Worm (Caenorhabditis elegans) whole organism, young adult: ENCODE data around the gene usp-4.

Experiments
- B0019.2 ChIP-seq: fragments of 200-800 bp; sonication (Bioruptor generic); conservative IDR thresholded peaks from 2 replicates; pipeline ENCODE4 v1.3.6; 2022; ENCODE audit warnings: missing genetic modification reagents, missing genetic modification characterization, missing compliant biosample characterization
- C17E4.6 ChIP-seq: fragments of 200-800 bp; sonication (Bioruptor generic); IDR thresholded peaks from 2 replicates; pipeline ENCODE4 v1.3.6; 2022; ENCODE audit warnings: missing genetic modification reagents, missing genetic modification characterization, missing compliant biosample characterization
- D2030.7 ChIP-seq: fragments of 200-800 bp; sonication (Bioruptor generic); IDR thresholded peaks from 2 replicates; pipeline ENCODE4 v1.3.6; 2022; ENCODE audit warnings: missing genetic modification reagents, missing genetic modification characterization, missing compliant biosample characterization
- F33H1.4 ChIP-seq: fragments of 200-800 bp; sonication (Bioruptor generic); IDR thresholded peaks from 2 replicates; pipeline ENCODE4 v1.3.6; 2022; ENCODE audit warnings: missing genetic modification reagents, missing genetic modification characterization, missing compliant biosample characterization
- F39B2.1 ChIP-seq: fragments of 200-800 bp; sonication (Bioruptor generic); IDR thresholded peaks from 2 replicates; pipeline ENCODE4 v1.3.6; 2022; ENCODE audit warnings: missing genetic modification reagents, missing genetic modification characterization, missing compliant biosample characterization
- K12H6.12 ChIP-seq: fragments of 200-800 bp; sonication (Bioruptor generic); optimal IDR thresholded peaks from 2 replicates; lab custom pipeline; 2018; ENCODE audit warnings: mild to moderate bottlenecking, missing genetic modification characterization, missing compliant biosample characterization
- T26A5.8 ChIP-seq: sonication (generic microtip); optimal IDR thresholded peaks from 2 replicates; lab custom pipeline; 2016; ENCODE audit warnings: missing genetic modification characterization, missing compliant biosample characterization
- Y79H2A.3 ChIP-seq: fragments of 200-800 bp; sonication (Bioruptor generic); conservative IDR thresholded peaks from 2 replicates; pipeline ENCODE4 v1.3.6; 2022; ENCODE audit warnings: missing genetic modification reagents, missing genetic modification characterization, missing compliant biosample characterization
- Y95B8A.8 ChIP-seq: fragments of 200-800 bp; sonication (Bioruptor generic); IDR thresholded peaks from 2 replicates; pipeline ENCODE4 v1.3.6; 2022; ENCODE audit warnings: missing genetic modification reagents, missing genetic modification characterization, missing compliant biosample characterization
- ama-1 ChIP-seq, 3 experiments: fragments of 150-350 bp in 1 of 3; sonication (generic microtip) in 2 of 3; optimal IDR thresholded peaks; 2 replicates each; lab custom pipeline; 2014 to 2018; ENCODE audit warnings: missing biosample characterization in 2 of 3, missing genetic modification characterization in 2 of 3, missing genetic modification reagents in 2 of 3
- attf-3 ChIP-seq: fragments of 200-800 bp; sonication (Bioruptor generic); conservative IDR thresholded peaks from 2 replicates; pipeline ENCODE4 v1.3.6; 2022; ENCODE audit warnings: missing genetic modification reagents, missing genetic modification characterization, missing compliant biosample characterization
- attf-6 ChIP-seq: fragments of 200-800 bp; sonication (Bioruptor generic); IDR thresholded peaks from 2 replicates; pipeline ENCODE4 v1.3.6; 2022; ENCODE audit warnings: missing genetic modification reagents, missing genetic modification characterization, missing compliant biosample characterization
- ccch-3 ChIP-seq: fragments of 200-800 bp; sonication (Bioruptor generic); optimal IDR thresholded peaks from 2 replicates; lab custom pipeline; 2018; ENCODE audit warnings: mild to moderate bottlenecking, missing genetic modification characterization, missing compliant biosample characterization
- cebp-2 ChIP-seq: fragments of 200-800 bp; sonication (Bioruptor generic); IDR thresholded peaks from 2 replicates; pipeline ENCODE4 v1.3.6; 2022; ENCODE audit warnings: missing genetic modification characterization, missing compliant biosample characterization
- ceh-100 ChIP-seq: fragments of 200-800 bp; sonication (Bioruptor generic); IDR thresholded peaks from 2 replicates; pipeline ENCODE4 v1.3.6; 2022; ENCODE audit warnings: missing genetic modification reagents, missing genetic modification characterization, missing compliant biosample characterization
- dpff-1 ChIP-seq: sonication (generic microtip); optimal IDR thresholded peaks from 2 replicates; lab custom pipeline; 2017; ENCODE audit warnings: mild to moderate bottlenecking, missing genetic modification characterization, missing compliant biosample characterization
- dpl-1 ChIP-seq: fragments of 150-350 bp; optimal IDR thresholded peaks from 2 replicates; lab custom pipeline; 2014; ENCODE audit warnings: missing biosample characterization, missing genetic modification reagents, missing genetic modification characterization
- egl-44 ChIP-seq: fragments of 200-800 bp; sonication (Bioruptor generic); IDR thresholded peaks from 2 replicates; pipeline ENCODE4 v1.3.6; 2022; ENCODE audit warnings: missing genetic modification reagents, missing genetic modification characterization, missing compliant biosample characterization
- ets-4 ChIP-seq: fragments of 200-800 bp; sonication (Bioruptor generic); optimal IDR thresholded peaks from 2 replicates; lab custom pipeline; 2018; ENCODE audit warnings: mild to moderate bottlenecking, missing genetic modification characterization, missing compliant biosample characterization
- gei-17 ChIP-seq: fragments of 200-800 bp; sonication (Bioruptor generic); optimal IDR thresholded peaks from 2 replicates; lab custom pipeline; 2018; ENCODE audit warnings: mild to moderate bottlenecking, missing genetic modification characterization, missing compliant biosample characterization
- him-1 ChIP-seq: sonication (generic microtip); optimal IDR thresholded peaks from 2 replicates; lab custom pipeline; 2016; ENCODE audit warnings: missing genotype, missing genetic modification reagents, missing genetic modification characterization, missing compliant biosample characterization
- hlh-12 ChIP-seq: sonication (generic microtip); optimal IDR thresholded peaks from 2 replicates; lab custom pipeline; 2016; ENCODE audit warnings: missing genetic modification characterization, missing compliant biosample characterization
- hlh-26 ChIP-seq: fragments of 200-800 bp; sonication (Bioruptor generic); conservative IDR thresholded peaks from 2 replicates; pipeline ENCODE4 v1.3.6; 2022; ENCODE audit warnings: missing genetic modification reagents, missing genetic modification characterization, missing compliant biosample characterization
- hmg-20 ChIP-seq: fragments of 200-800 bp; sonication (Bioruptor generic); IDR thresholded peaks from 2 replicates; pipeline ENCODE4 v1.3.6; 2022; ENCODE audit warnings: missing genetic modification reagents, missing genetic modification characterization, missing compliant biosample characterization
- hrde-1 ChIP-seq: sonication (generic microtip); optimal IDR thresholded peaks from 2 replicates; lab custom pipeline; 2016; ENCODE audit warnings: missing genetic modification characterization, mild to moderate bottlenecking, missing compliant biosample characterization, moderate library complexity, missing genotype, missing genetic modification reagents, borderline replicate concordance
- let-607 ChIP-seq, 2 experiments: fragments of 200-800 bp in 1 of 2; sonication (Bioruptor generic) in 1 of 2; sonication (generic microtip) in 1 of 2; optimal IDR thresholded peaks; 2 replicates each; lab custom pipeline; 2016 to 2018; ENCODE audit warnings: mild to moderate bottlenecking in 2 of 2, missing compliant biosample characterization in 2 of 2, missing genetic modification characterization in 2 of 2, moderate library complexity in 2 of 2, missing genotype in 1 of 2
- lin-40 ChIP-seq: sonication (generic microtip); optimal IDR thresholded peaks from 2 replicates; lab custom pipeline; 2016; ENCODE audit warnings: missing genetic modification characterization, mild to moderate bottlenecking, missing compliant biosample characterization, missing genotype, missing genetic modification reagents
- lin-54 ChIP-seq: fragments of 200-800 bp; sonication (Bioruptor generic); optimal IDR thresholded peaks from 2 replicates; lab custom pipeline; 2018; ENCODE audit warnings: mild to moderate bottlenecking, missing genetic modification characterization, missing compliant biosample characterization
- lsl-1 ChIP-seq: fragments of 200-800 bp; sonication (Bioruptor generic); optimal IDR thresholded peaks from 2 replicates; lab custom pipeline; 2018; ENCODE audit warnings: mild to moderate bottlenecking, missing genetic modification characterization, moderate library complexity, missing compliant biosample characterization
- madf-10 ChIP-seq: sonication (generic microtip); optimal IDR thresholded peaks from 2 replicates; lab custom pipeline; 2016; ENCODE audit warnings: mild to moderate bottlenecking, missing genetic modification characterization, missing compliant biosample characterization
- mxl-1 ChIP-seq: sonication (generic microtip); optimal IDR thresholded peaks from 2 replicates; lab custom pipeline; 2016; ENCODE audit warnings: missing genetic modification characterization, missing compliant biosample characterization
- nfya-2 ChIP-seq: fragments of 200-800 bp; sonication (Bioruptor generic); IDR thresholded peaks from 2 replicates; pipeline ENCODE4 v1.3.6; 2022; ENCODE audit warnings: missing genetic modification reagents, missing genetic modification characterization, missing compliant biosample characterization
- nhr-80 ChIP-seq: sonication (generic microtip); optimal IDR thresholded peaks from 2 replicates; lab custom pipeline; 2016; ENCODE audit warnings: missing genetic modification characterization, missing compliant biosample characterization
- pbrm-1 ChIP-seq: fragments of 200-800 bp; sonication (Bioruptor generic); IDR thresholded peaks from 2 replicates; pipeline ENCODE4 v1.3.6; 2022; ENCODE audit warnings: missing genetic modification reagents, missing genetic modification characterization, missing compliant biosample characterization
- pha-4 ChIP-seq: fragments of 150-350 bp; sonication (generic microtip); optimal IDR thresholded peaks from 2 replicates; lab custom pipeline; 2014; ENCODE audit warnings: missing biosample characterization, missing genetic modification reagents, missing genetic modification characterization
- rec-8 ChIP-seq, 2 experiments: sonication (generic microtip); optimal IDR thresholded peaks; 2 replicates each; lab custom pipeline; 2016; ENCODE audit warnings: mild to moderate bottlenecking in 2 of 2, missing genetic modification characterization in 2 of 2, missing genetic modification reagents in 2 of 2, missing genotype in 2 of 2, missing biosample characterization in 1 of 2, missing compliant biosample characterization in 1 of 2, moderate library complexity in 1 of 2
- rpc-1 ChIP-seq, 2 experiments: fragments of 150-350 bp in 1 of 2; sonication (generic microtip) in 1 of 2; optimal IDR thresholded peaks; 2 replicates each; lab custom pipeline; 2014 to 2018; ENCODE audit warnings: missing biosample characterization in 1 of 2, missing genetic modification characterization in 1 of 2, missing genetic modification reagents in 1 of 2, missing genotype in 1 of 2
- snpc-4 ChIP-seq, 5 experiments: fragments of 150-350 bp in 1 of 5; sonication (generic microtip) in 4 of 5; optimal IDR thresholded peaks; 2 replicates each; lab custom pipeline; 2014 to 2018; ENCODE audit warnings: missing genetic modification characterization in 5 of 5, missing biosample characterization in 3 of 5, antibody characterized with exemption in 2 of 5, mild to moderate bottlenecking in 2 of 5, missing compliant biosample characterization in 2 of 5, missing genotype in 2 of 5, moderate library complexity in 2 of 5, missing genetic modification reagents in 1 of 5
- sptf-2 ChIP-seq: fragments of 200-800 bp; sonication (Bioruptor generic); optimal IDR thresholded peaks from 2 replicates; lab custom pipeline; 2018; ENCODE audit warnings: mild to moderate bottlenecking, missing genetic modification characterization, missing compliant biosample characterization
- tbp1 ChIP-seq: fragments of 200-800 bp; sonication (Bioruptor generic); optimal IDR thresholded peaks from 2 replicates; lab custom pipeline; 2018; ENCODE audit warnings: mild to moderate bottlenecking, missing genetic modification characterization, missing compliant biosample characterization
- tbx-9 ChIP-seq: sonication (generic microtip); optimal IDR thresholded peaks from 2 replicates; lab custom pipeline; 2016; ENCODE audit warnings: borderline replicate concordance, missing genetic modification characterization, inconsistent platforms, missing compliant biosample characterization
- tlf-1 ChIP-seq: fragments of 200-800 bp; sonication (Bioruptor generic); optimal IDR thresholded peaks from 2 replicates; lab custom pipeline; 2018; ENCODE audit warnings: mild to moderate bottlenecking, missing genetic modification characterization, missing compliant biosample characterization
- zim-3 ChIP-seq: sonication (generic microtip); optimal IDR thresholded peaks from 2 replicates; lab custom pipeline; 2017; ENCODE audit warnings: mild to moderate bottlenecking, missing genetic modification characterization, moderate library complexity, missing compliant biosample characterization
- ztf-18 ChIP-seq: sonication (generic microtip); optimal IDR thresholded peaks from 2 replicates; lab custom pipeline; 2016; ENCODE audit warnings: missing genotype, mild to moderate bottlenecking, missing genetic modification characterization, missing compliant biosample characterization
- ztf-28 ChIP-seq: fragments of 200-800 bp; sonication (Bioruptor generic); IDR thresholded peaks from 2 replicates; pipeline ENCODE4 v1.3.6; 2022; ENCODE audit warnings: missing genetic modification reagents, missing genetic modification characterization, missing compliant biosample characterization
- ztf-3 ChIP-seq: fragments of 200-800 bp; sonication (Bioruptor generic); optimal IDR thresholded peaks from 2 replicates; lab custom pipeline; 2018; ENCODE audit warnings: mild to moderate bottlenecking, missing genetic modification characterization, missing compliant biosample characterization

The usp-4 gene

DNA sequence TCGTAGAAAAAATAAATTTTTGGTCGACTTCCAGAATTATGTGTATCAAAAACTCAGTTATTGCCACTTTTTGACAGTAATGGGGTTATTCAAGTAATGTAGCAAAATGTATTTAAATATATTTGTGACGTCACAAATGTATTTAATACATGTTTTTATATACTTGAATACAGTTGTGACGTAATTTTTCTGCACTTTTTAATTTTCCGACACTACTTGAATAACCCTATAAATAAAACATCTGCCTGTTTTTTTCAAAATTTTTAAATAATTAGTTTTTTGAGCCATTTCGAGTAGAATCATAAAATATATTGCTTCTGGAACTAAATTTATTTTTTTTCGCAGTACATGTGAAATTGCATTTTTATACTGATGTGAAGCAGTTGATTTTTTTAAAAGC is 46.2 kb downstream of the usp-4 start:
- no peak for TF ChIP-seq snpc-4 (GFP tag; optimal IDR thresholded peaks at IDR 0.05; lab: Kevin White, UChicago)
- no peak for TF ChIP-seq snpc-4 (tag; optimal IDR thresholded peaks at IDR 0.05; lab: Kevin White, UChicago)
- no peak for TF ChIP-seq lin-40 (tag; lab: Kevin White, UChicago)
- no peak for TF ChIP-seq T26A5.8 (tag; lab: Kevin White, UChicago)
- TF ChIP-seq ztf-18 (tag; lab: Kevin White, UChicago): no peak
- TF ChIP-seq mxl-1 (tag; lab: Kevin White, UChicago): no peak
- no peak for TF ChIP-seq ccch-3 (GFP tag; lab: Kevin White, UChicago)
- no peak for TF ChIP-seq hrde-1 (tag; lab: Kevin White, UChicago)
- TF ChIP-seq ets-4 (GFP tag; lab: Kevin White, UChicago): no peak
- no peak for TF ChIP-seq D2030.7 (GFP tag; lab: Robert Waterston, UW)
- TF ChIP-seq madf-10 (tag; lab: Kevin White, UChicago): no peak
- no peak for TF ChIP-seq nhr-80 (tag; lab: Kevin White, UChicago)
- no peak for TF ChIP-seq him-1 (tag; lab: Kevin White, UChicago)
- no peak for TF ChIP-seq zim-3 (tag; lab: Kevin White, UChicago)
- TF ChIP-seq F33H1.4 (GFP tag; lab: Robert Waterston, UW): no peak
- no peak for TF ChIP-seq ceh-100 (GFP tag; lab: Robert Waterston, UW)
- TF ChIP-seq tlf-1 (GFP tag; lab: Kevin White, UChicago): no peak

ce11 chrIV:6803805-6804344 is 46.8 kb downstream of the usp-4 start:
- TF ChIP-seq Y79H2A.3 (GFP tag; lab: Robert Waterston, UW): no peak
- TF ChIP-seq sptf-2 (GFP tag; lab: Kevin White, UChicago): no peak
- TF ChIP-seq pbrm-1 (GFP tag; lab: Robert Waterston, UW): no peak
- TF ChIP-seq lsl-1 (GFP tag; lab: Kevin White, UChicago): no peak
- no peak for TF ChIP-seq rpc-1 (optimal IDR thresholded peaks at IDR 0.05; lab: Kevin White, UChicago)
- TF ChIP-seq rpc-1 (tag; optimal IDR thresholded peaks at IDR 0.05; lab: Kevin White, UChicago): no peak
- no peak for TF ChIP-seq lin-54 (GFP tag; lab: Kevin White, UChicago)
- no peak for TF ChIP-seq hlh-26
- TF ChIP-seq C17E4.6: no peak
- TF ChIP-seq ama-1 (optimal IDR thresholded peaks at IDR 0.05; lab: Kevin White, UChicago): no peak
- TF ChIP-seq ama-1 (GFP tag; optimal IDR thresholded peaks at IDR 0.05; lab: Kevin White, UChicago): no peak
- no peak for TF ChIP-seq attf-6 (GFP tag; lab: Robert Waterston, UW)
- no peak for TF ChIP-seq pha-4 (tag; lab: Kevin White, UChicago)
- no peak for TF ChIP-seq nfya-2
- TF ChIP-seq K12H6.12: no peak
- no peak for TF ChIP-seq hmg-20 (GFP tag; lab: Robert Waterston, UW)
- TF ChIP-seq ztf-28 (GFP tag; lab: Robert Waterston, UW): no peak
- TF ChIP-seq gei-17 (GFP tag; lab: Kevin White, UChicago): no peak
- no peak for TF ChIP-seq F33H1.4 (GFP tag; lab: Robert Waterston, UW)
- TF ChIP-seq F39B2.1: no peak
- TF ChIP-seq cebp-2 (GFP tag; lab: Robert Waterston, UW): no peak
- TF ChIP-seq ceh-100 (GFP tag; lab: Robert Waterston, UW): no peak

DNA sequence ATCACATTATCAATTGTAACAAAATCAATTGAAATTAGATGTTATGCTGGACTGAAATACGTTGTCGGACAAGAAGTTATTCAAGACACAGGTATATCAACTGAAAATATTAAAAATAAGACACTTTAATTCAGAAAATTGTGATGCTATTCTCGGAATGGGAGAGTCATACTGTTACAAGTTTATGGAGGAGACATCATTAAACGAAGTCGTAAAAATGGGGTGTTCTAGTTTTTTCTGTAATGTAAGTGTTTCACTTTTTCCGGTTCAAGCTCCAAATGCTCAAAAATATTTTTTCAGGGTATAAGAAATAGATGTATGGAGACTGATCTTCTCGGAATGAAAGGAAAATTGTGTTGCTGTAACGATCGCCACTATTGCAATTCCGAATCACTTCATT is 47.7 kb downstream of the usp-4 start, which contains the start of gene C17H12.37:
Gene C17H12.37 (plus strand): TSS at position 301 of the 400 bp plus-strand sequence.
- TF ChIP-seq F33H1.4 (GFP tag; lab: Robert Waterston, UW): no peak
- TF ChIP-seq rec-8 (tag; optimal IDR thresholded peaks at IDR 0.05; lab: Kevin White, UChicago): no peak
- no peak for TF ChIP-seq egl-44
- TF ChIP-seq B0019.2: no peak
- TF ChIP-seq attf-3: no peak
- no peak for TF ChIP-seq dpff-1 (tag; lab: Kevin White, UChicago)
- no peak for TF ChIP-seq dpl-1 (GFP tag; lab: Kevin White, UChicago)
- TF ChIP-seq mxl-1 (tag; lab: Kevin White, UChicago): no peak
- no peak for TF ChIP-seq ztf-3 (GFP tag; lab: Kevin White, UChicago)
- no peak for TF ChIP-seq Y95B8A.8 (GFP tag; lab: Robert Waterston, UW)
- TF ChIP-seq tbx-9 (tag; lab: Kevin White, UChicago): no peak
- TF ChIP-seq let-607 (tag; optimal IDR thresholded peaks at IDR 0.05; lab: Kevin White, UChicago): no peak
- TF ChIP-seq tbp1: no peak
- no peak for TF ChIP-seq hlh-12 (tag; lab: Kevin White, UChicago)
